5 fruit fly cellular contexts compared by ENCODE assay signal in genomic region chr3R:25531905-25532387, dm6.
TF ChIP-seq lines count a peak whose summit lies in the region.

No protein-coding gene starts in this region.

- no peak for TF ChIP-seq CTCF in whole organism, embryonic (GFP tag; optimal IDR thresholded peaks at IDR 0.05; lab: Kevin White, UChicago)

TF ChIP-seq in whole organism, adult, 20 proteins besides CTCF, POLR2A, EP300 and RAD21:
- TF ChIP-seq Clk (GFP tag; optimal IDR thresholded peaks at IDR 0.05; lab: Kevin White, UChicago): no peak
- TF ChIP-seq CG7045 (GFP tag; optimal IDR thresholded peaks at IDR 0.05; lab: Kevin White, UChicago): peak; percentile 23

TF ChIP-seq in whole organism, embryonic, 481 proteins besides CTCF, POLR2A, EP300 and RAD21 (continues in another document):
- TF ChIP-seq bsh (GFP tag; optimal IDR thresholded peaks at IDR 0.05; lab: Kevin White, UChicago) (peak in 1 of 2 experiments; percentile 87), btn (GFP tag; optimal IDR thresholded peaks at IDR 0.05; lab: Kevin White, UChicago) (no peak), hkb (optimal IDR thresholded peaks at IDR 0.05; lab: Kevin White, UChicago) (no peak), hkb (GFP tag; IDR thresholded peaks at IDR 0.05; lab: Robert Waterston, UW) (peak; percentile 75), H2.0 (GFP tag; IDR thresholded peaks at IDR 0.05; lab: Robert Waterston, UW) (0 out of 2 replicates have a peak, but pooled peaks have one; percentile 27), CG4707 (GFP tag; optimal IDR thresholded peaks at IDR 0.05; lab: Kevin White, UChicago) (no peak), CG4617 (GFP tag; optimal IDR thresholded peaks at IDR 0.05; lab: Kevin White, UChicago; ENCODE audit: borderline replicate concordance) (no peak), Eip74EF (GFP tag; optimal IDR thresholded peaks at IDR 0.05; lab: Kevin White, UChicago) (peak in 1 of 2 experiments; percentile 35), tup (GFP tag; optimal IDR thresholded peaks at IDR 0.05; lab: Kevin White, UChicago) (no peak), Fer1 (GFP tag; optimal IDR thresholded peaks at IDR 0.05; lab: Kevin White, UChicago) (peak; percentile 50), CG3726 (GFP tag; IDR thresholded peaks at IDR 0.05; lab: Robert Waterston, UW) (peak; percentile 58; the same call in 1 of the 3 replicates), dmrt99B (tag; optimal IDR thresholded peaks at IDR 0.05; lab: Kevin White, UChicago) (peak; percentile 51), CG6791 (GFP tag; IDR thresholded peaks at IDR 0.05; lab: Robert Waterston, UW; ENCODE audit: partially characterized antibody) (no peak), nmo (GFP tag; optimal IDR thresholded peaks at IDR 0.05; lab: Kevin White, UChicago) (peak; percentile 27), Hsf (GFP tag; optimal IDR thresholded peaks at IDR 0.05; lab: Kevin White, UChicago) (no peak), CG11696 (GFP tag; IDR thresholded peaks at IDR 0.05; lab: Robert Waterston, UW) (peak; percentile 45; the same call in 1 of the 2 replicates), CG4424 (GFP tag; optimal IDR thresholded peaks at IDR 0.05; lab: Kevin White, UChicago) (peak; percentile 33), Dip3 (GFP tag; optimal IDR thresholded peaks at IDR 0.05; lab: Kevin White, UChicago) (no peak), crol (GFP tag; IDR thresholded peaks at IDR 0.05; lab: Robert Waterston, UW) (no peak), phol (tag; optimal IDR thresholded peaks at IDR 0.05; lab: Kevin White, UChicago) (peak; percentile 26), CG33213 (GFP tag; optimal IDR thresholded peaks at IDR 0.05; lab: Kevin White, UChicago) (peak; percentile 8)

TF ChIP-seq in whole organism, prepupa, 60 proteins besides CTCF, POLR2A, EP300 and RAD21 (continues in another document):
- TF ChIP-seq Sox102F (GFP tag; optimal IDR thresholded peaks at IDR 0.05; lab: Kevin White, UChicago): peak; percentile 19
- peak; percentile 82 for TF ChIP-seq CG10631 (GFP tag; optimal IDR thresholded peaks at IDR 0.05; lab: Kevin White, UChicago)
- peak; percentile 96 for TF ChIP-seq CG9139 (GFP tag; optimal IDR thresholded peaks at IDR 0.05; lab: Kevin White, UChicago)
- TF ChIP-seq CG11762 (GFP tag; optimal IDR thresholded peaks at IDR 0.05; lab: Kevin White, UChicago; ENCODE audit: insufficient read depth): peak; percentile 87
- no peak for TF ChIP-seq Eip93F (GFP tag; optimal IDR thresholded peaks at IDR 0.05; lab: Kevin White, UChicago)
- TF ChIP-seq vri (GFP tag; optimal IDR thresholded peaks at IDR 0.05; lab: Kevin White, UChicago): peak; percentile 19
- peak; percentile 92 for TF ChIP-seq Lpt (GFP tag; optimal IDR thresholded peaks at IDR 0.05; lab: Kevin White, UChicago)
- TF ChIP-seq Sox15 (GFP tag; optimal IDR thresholded peaks at IDR 0.05; lab: Kevin White, UChicago): peak; percentile 18
- peak; percentile 94 for TF ChIP-seq Eip78C (GFP tag; lab: Kevin White, UChicago)
- TF ChIP-seq CG16779 (tag; optimal IDR thresholded peaks at IDR 0.05; lab: Kevin White, UChicago): peak; percentile 86
- peak; percentile 75 for TF ChIP-seq Gug (GFP tag; IDR thresholded peaks at IDR 0.05; lab: Robert Waterston, UW)
- TF ChIP-seq fkh (GFP tag; optimal IDR thresholded peaks at IDR 0.05; lab: Kevin White, UChicago): no peak
- TF ChIP-seq Ets21C (GFP tag; optimal IDR thresholded peaks at IDR 0.05; lab: Kevin White, UChicago): peak; percentile 8
- TF ChIP-seq Ets96B (tag; optimal IDR thresholded peaks at IDR 0.05; lab: Kevin White, UChicago): peak; percentile 49
- TF ChIP-seq CG3032 (tag; optimal IDR thresholded peaks at IDR 0.05; lab: Kevin White, UChicago): peak; percentile 49
- TF ChIP-seq lz (GFP tag; optimal IDR thresholded peaks at IDR 0.05; lab: Kevin White, UChicago): peak; percentile 49
- TF ChIP-seq CG6808 (GFP tag; optimal IDR thresholded peaks at IDR 0.05; lab: Kevin White, UChicago): peak; percentile 90
- peak; percentile 68 for TF ChIP-seq CG10669 (GFP tag; optimal IDR thresholded peaks at IDR 0.05; lab: Kevin White, UChicago)
- no peak for TF ChIP-seq Blimp-1 (GFP tag; optimal IDR thresholded peaks at IDR 0.05; lab: Kevin White, UChicago)
- peak; percentile 82 for TF ChIP-seq OdsH (GFP tag; optimal IDR thresholded peaks at IDR 0.05; lab: Kevin White, UChicago)
- TF ChIP-seq Sox14 (GFP tag; optimal IDR thresholded peaks at IDR 0.05; lab: Kevin White, UChicago): peak; percentile 72
- peak; percentile 87 for TF ChIP-seq net (GFP tag; optimal IDR thresholded peaks at IDR 0.05; lab: Kevin White, UChicago)
- TF ChIP-seq topi (GFP tag; optimal IDR thresholded peaks at IDR 0.05; lab: Kevin White, UChicago): peak; percentile 55

TF ChIP-seq in whole organism, pupa, 21 proteins besides CTCF, POLR2A, EP300 and RAD21:
- TF ChIP-seq Ets98B (GFP tag; IDR thresholded peaks at IDR 0.05; lab: Robert Waterston, UW) (peak; percentile 95), CG8301 (tag; optimal IDR thresholded peaks at IDR 0.05; lab: Kevin White, UChicago) (peak; percentile 80), Pif1A (GFP tag; optimal IDR thresholded peaks at IDR 0.05; lab: Kevin White, UChicago) (peak; percentile 88), CG12605 (GFP tag; IDR thresholded peaks at IDR 0.05; lab: Robert Waterston, UW) (peak; percentile 95), rn (GFP tag; IDR thresholded peaks at IDR 0.05; lab: Robert Waterston, UW) (peak; percentile 85), CG13204 (GFP tag; optimal IDR thresholded peaks at IDR 0.05; lab: Kevin White, UChicago) (peak; percentile 97), Snoo (tag; optimal IDR thresholded peaks at IDR 0.05; lab: Kevin White, UChicago) (peak; percentile 27), CG34367 (tag; optimal IDR thresholded peaks at IDR 0.05; lab: Kevin White, UChicago) (peak; percentile 75), D1 (tag; optimal IDR thresholded peaks at IDR 0.05; lab: Kevin White, UChicago) (peak; percentile 62), fd96Ca (GFP tag; IDR thresholded peaks at IDR 0.05; lab: Robert Waterston, UW) (peak; percentile 95), CG14655 (GFP tag; optimal IDR thresholded peaks at IDR 0.05; lab: Kevin White, UChicago) (peak; percentile 79), CG17806 (tag; optimal IDR thresholded peaks at IDR 0.05; lab: Kevin White, UChicago) (peak; percentile 84), CG15710 (tag; optimal IDR thresholded peaks at IDR 0.05; lab: Kevin White, UChicago) (peak; percentile 65), Pif1B (GFP tag; optimal IDR thresholded peaks at IDR 0.05; lab: Kevin White, UChicago) (peak; percentile 78), CG10348 (GFP tag; IDR thresholded peaks at IDR 0.05; lab: Robert Waterston, UW) (no peak), CG32121 (GFP tag; IDR thresholded peaks at IDR 0.05; lab: Robert Waterston, UW) (peak; percentile 93), EcR (GFP tag; optimal IDR thresholded peaks at IDR 0.05; lab: Kevin White, UChicago) (peak; percentile 82), CG8159 (tag; optimal IDR thresholded peaks at IDR 0.05; lab: Kevin White, UChicago) (peak; percentile 79), CG9948 (tag; optimal IDR thresholded peaks at IDR 0.05; lab: Kevin White, UChicago) (peak; percentile 83), CG4496 (GFP tag; IDR thresholded peaks at IDR 0.05; lab: Robert Waterston, UW) (peak; percentile 94; the same call in 2 of the 3 replicates), gl (tag; optimal IDR thresholded peaks at IDR 0.05; lab: Kevin White, UChicago) (peak; percentile 95)

TF ChIP-seq in whole organism, wandering third instar larva, 38 proteins besides CTCF, POLR2A, EP300 and RAD21 (continues in another document):
- TF ChIP-seq psq (GFP tag; optimal IDR thresholded peaks at IDR 0.05; lab: Kevin White, UChicago): peak; percentile 3
- no peak for TF ChIP-seq sv (GFP tag; optimal IDR thresholded peaks at IDR 0.05; lab: Kevin White, UChicago)
- TF ChIP-seq OdsH (GFP tag; optimal IDR thresholded peaks at IDR 0.05; lab: Kevin White, UChicago): peak; percentile 37
- peak; percentile 56 for TF ChIP-seq h (GFP tag; optimal IDR thresholded peaks at IDR 0.05; lab: Kevin White, UChicago)
- no peak for TF ChIP-seq lola (GFP tag; optimal IDR thresholded peaks at IDR 0.05; lab: Kevin White, UChicago)
- TF ChIP-seq fru (GFP tag; optimal IDR thresholded peaks at IDR 0.05; lab: Kevin White, UChicago): peak; percentile 70
- TF ChIP-seq foxo (GFP tag; optimal IDR thresholded peaks at IDR 0.05; lab: Kevin White, UChicago): peak in 1 of 2 experiments; percentile 71
- no peak for TF ChIP-seq usp (GFP tag; optimal IDR thresholded peaks at IDR 0.05; lab: Kevin White, UChicago)
- no peak for TF ChIP-seq jim (GFP tag; optimal IDR thresholded peaks at IDR 0.05; lab: Kevin White, UChicago)
- TF ChIP-seq HLH106 (tag; optimal IDR thresholded peaks at IDR 0.05; lab: Kevin White, UChicago): no peak
- TF ChIP-seq Hnf4 (GFP tag; optimal IDR thresholded peaks at IDR 0.05; lab: Kevin White, UChicago): peak; percentile 2
- TF ChIP-seq tai (GFP tag; optimal IDR thresholded peaks at IDR 0.05; lab: Kevin White, UChicago): no peak
- no peak for TF ChIP-seq Mio (GFP tag; optimal IDR thresholded peaks at IDR 0.05; lab: Kevin White, UChicago)
- no peak for TF ChIP-seq CG32264 (GFP tag; optimal IDR thresholded peaks at IDR 0.05; lab: Kevin White, UChicago)
- no peak for TF ChIP-seq sage (GFP tag; optimal IDR thresholded peaks at IDR 0.05; lab: Kevin White, UChicago)
- TF ChIP-seq Hr83 (GFP tag; optimal IDR thresholded peaks at IDR 0.05; lab: Kevin White, UChicago; ENCODE audit: poor library complexity, severe bottlenecking): no peak
- TF ChIP-seq GATAd (GFP tag; optimal IDR thresholded peaks at IDR 0.05; lab: Kevin White, UChicago): no peak
- TF ChIP-seq dsf (GFP tag; optimal IDR thresholded peaks at IDR 0.05; lab: Kevin White, UChicago; ENCODE audit: borderline replicate concordance): no peak
- no peak for TF ChIP-seq pan (optimal IDR thresholded peaks at IDR 0.05; lab: Kevin White, UChicago)
- TF ChIP-seq brk (GFP tag; optimal IDR thresholded peaks at IDR 0.05; lab: Kevin White, UChicago): peak; percentile 26
- no peak for TF ChIP-seq dl (GFP tag; optimal IDR thresholded peaks at IDR 0.05; lab: Kevin White, UChicago; ENCODE audit: insufficient read depth in 1 of 2, partially characterized antibody in 2 of 2)
- peak; percentile 42 for TF ChIP-seq ey (GFP tag; optimal IDR thresholded peaks at IDR 0.05; lab: Kevin White, UChicago)
- no peak for TF ChIP-seq CG9705 (GFP tag; optimal IDR thresholded peaks at IDR 0.05; lab: Kevin White, UChicago)
- TF ChIP-seq br (GFP tag; optimal IDR thresholded peaks at IDR 0.05; lab: Kevin White, UChicago): peak; percentile 48
- TF ChIP-seq dmrt93B (GFP tag; optimal IDR thresholded peaks at IDR 0.05; lab: Kevin White, UChicago): no peak
- no peak for TF ChIP-seq Myc (optimal IDR thresholded peaks at IDR 0.05; lab: Kevin White, UChicago)
- peak; percentile 56 for TF ChIP-seq rgr (GFP tag; optimal IDR thresholded peaks at IDR 0.05; lab: Kevin White, UChicago)
- no peak for TF ChIP-seq N (GFP tag; optimal IDR thresholded peaks at IDR 0.05; lab: Kevin White, UChicago)
- TF ChIP-seq Dif (GFP tag; optimal IDR thresholded peaks at IDR 0.05; lab: Kevin White, UChicago; ENCODE audit: partially characterized antibody): no peak
- TF ChIP-seq Dfd (GFP tag; optimal IDR thresholded peaks at IDR 0.05; lab: Kevin White, UChicago): no peak
- TF ChIP-seq Vsx2 (GFP tag; optimal IDR thresholded peaks at IDR 0.05; lab: Kevin White, UChicago; ENCODE audit: partially characterized antibody): no peak
